ENCODE assay signal across 2 fruit fly cellular contexts in genomic region chr2L:19756040-19756439, dm6.
TF ChIP-seq lines count a peak whose summit lies in the region.

No protein-coding gene starts in this region.

- no peak for TF ChIP-seq CTCF in whole organism, embryonic (GFP tag; optimal IDR thresholded peaks at IDR 0.05; lab: Kevin White, UChicago)

TF ChIP-seq in whole organism, embryonic, 481 proteins besides CTCF, POLR2A, EP300 and RAD21 (continues in another document):
- no peak for TF ChIP-seq ab (GFP tag; optimal IDR thresholded peaks at IDR 0.05; lab: Kevin White, UChicago)
- no peak for TF ChIP-seq Chrac-16 (GFP tag; optimal IDR thresholded peaks at IDR 0.05; lab: Kevin White, UChicago)
- TF ChIP-seq CG16779 (GFP tag; IDR thresholded peaks at IDR 0.05; lab: Robert Waterston, UW) = no peak
- no peak for TF ChIP-seq CG10462 (GFP tag; optimal IDR thresholded peaks at IDR 0.05; lab: Kevin White, UChicago)
- TF ChIP-seq nerfin-2 (GFP tag; IDR thresholded peaks at IDR 0.05; lab: Robert Waterston, UW; ENCODE audit: partially characterized antibody) = no peak
- TF ChIP-seq TFAM (GFP tag; optimal IDR thresholded peaks at IDR 0.05; lab: Kevin White, UChicago) = no peak
- TF ChIP-seq Hr3 (GFP tag; optimal IDR thresholded peaks at IDR 0.05; lab: Kevin White, UChicago) = no peak
- TF ChIP-seq CG13894 (tag; optimal IDR thresholded peaks at IDR 0.05; lab: Kevin White, UChicago) = no peak
- no peak for TF ChIP-seq hkb (optimal IDR thresholded peaks at IDR 0.05; lab: Kevin White, UChicago)
- no peak for TF ChIP-seq hkb (GFP tag; IDR thresholded peaks at IDR 0.05; lab: Robert Waterston, UW)
- no peak for TF ChIP-seq CG18764 (GFP tag; optimal IDR thresholded peaks at IDR 0.05; lab: Kevin White, UChicago)
- TF ChIP-seq CG16815 (GFP tag; optimal IDR thresholded peaks at IDR 0.05; lab: Kevin White, UChicago) = no peak
- no peak for TF ChIP-seq CG7372 (GFP tag; IDR thresholded peaks at IDR 0.05; lab: Robert Waterston, UW)
- TF ChIP-seq HLH3B (GFP tag; IDR thresholded peaks at IDR 0.05; lab: Robert Waterston, UW) = no peak
- no peak for TF ChIP-seq pan (optimal IDR thresholded peaks at IDR 0.05; lab: Kevin White, UChicago)
- TF ChIP-seq pan (GFP tag; optimal IDR thresholded peaks at IDR 0.05 in 1 of 2, IDR thresholded peaks at IDR 0.05 in 1 of 2) = no peak
- TF ChIP-seq caup (GFP tag; optimal IDR thresholded peaks at IDR 0.05; lab: Kevin White, UChicago; ENCODE audit: severe bottlenecking) = no peak
- TF ChIP-seq CG3163 (GFP tag; optimal IDR thresholded peaks at IDR 0.05; lab: Kevin White, UChicago) = no peak
- TF ChIP-seq sens (GFP tag; lab: Kevin White, UChicago) = no peak
- 0 out of 2 replicates have a peak, but pooled peaks have one; percentile 18 for TF ChIP-seq CG31224 (GFP tag; IDR thresholded peaks at IDR 0.05; lab: Robert Waterston, UW)
- TF ChIP-seq CG1832 (GFP tag; optimal IDR thresholded peaks at IDR 0.05; lab: Kevin White, UChicago) = peak; percentile 7
- no peak for TF ChIP-seq toy (GFP tag; IDR thresholded peaks at IDR 0.05; lab: Robert Waterston, UW)
- TF ChIP-seq pb (GFP tag; optimal IDR thresholded peaks at IDR 0.05; lab: Kevin White, UChicago) = no peak
- no peak for TF ChIP-seq CG15696 (tag; optimal IDR thresholded peaks at IDR 0.05; lab: Kevin White, UChicago)
- no peak for TF ChIP-seq sr (GFP tag; IDR thresholded peaks at IDR 0.05; lab: Robert Waterston, UW)
- TF ChIP-seq ftz-f1 (GFP tag; optimal IDR thresholded peaks at IDR 0.05; lab: Kevin White, UChicago) = no peak
- no peak for TF ChIP-seq gsb (GFP tag; IDR thresholded peaks at IDR 0.05; lab: Robert Waterston, UW)
- TF ChIP-seq B-H2 (GFP tag; optimal IDR thresholded peaks at IDR 0.05; lab: Kevin White, UChicago) = no peak
- no peak for TF ChIP-seq nau (GFP tag; optimal IDR thresholded peaks at IDR 0.05; lab: Kevin White, UChicago)
- TF ChIP-seq sim (GFP tag; IDR thresholded peaks at IDR 0.05; lab: Robert Waterston, UW) = 0 out of 2 replicates have a peak, but pooled peaks have one; percentile 19
- no peak for TF ChIP-seq sug (tag; optimal IDR thresholded peaks at IDR 0.05; lab: Kevin White, UChicago)
- TF ChIP-seq CG8359 (GFP tag; optimal IDR thresholded peaks at IDR 0.05; lab: Kevin White, UChicago; ENCODE audit: borderline replicate concordance) = no peak
- no peak for TF ChIP-seq CG16813 (GFP tag; IDR thresholded peaks at IDR 0.05; lab: Robert Waterston, UW; ENCODE audit: partially characterized antibody)
- no peak for TF ChIP-seq repo (GFP tag; optimal IDR thresholded peaks at IDR 0.05; lab: Kevin White, UChicago)
- no peak for TF ChIP-seq Hsf (GFP tag; optimal IDR thresholded peaks at IDR 0.05; lab: Kevin White, UChicago)
- TF ChIP-seq CG6272 (GFP tag; IDR thresholded peaks at IDR 0.05; lab: Robert Waterston, UW) = no peak
- no peak for TF ChIP-seq CG2889 (GFP tag; IDR thresholded peaks at IDR 0.05; lab: Robert Waterston, UW)
- TF ChIP-seq sens-2 (GFP tag; IDR thresholded peaks at IDR 0.05; lab: Robert Waterston, UW) = no peak
- TF ChIP-seq Trl (optimal IDR thresholded peaks at IDR 0.05; lab: Kevin White, UChicago) = no peak
- no peak for TF ChIP-seq Trl (GFP tag; optimal IDR thresholded peaks at IDR 0.05; lab: Kevin White, UChicago)
- no peak for TF ChIP-seq CG4328 (GFP tag; optimal IDR thresholded peaks at IDR 0.05; lab: Kevin White, UChicago)
- peak; percentile 90 for TF ChIP-seq CG4360 (GFP tag; IDR thresholded peaks at IDR 0.05; lab: Robert Waterston, UW)
- TF ChIP-seq CG11093 (GFP tag; IDR thresholded peaks at IDR 0.05; lab: Robert Waterston, UW) = no peak
- no peak for TF ChIP-seq Mrtf (GFP tag; IDR thresholded peaks at IDR 0.05; lab: Robert Waterston, UW)
- TF ChIP-seq mam (GFP tag; optimal IDR thresholded peaks at IDR 0.05; lab: Kevin White, UChicago) = no peak
- no peak for TF ChIP-seq CG14014 (GFP tag; IDR thresholded peaks at IDR 0.05; lab: Robert Waterston, UW)
- no peak for TF ChIP-seq slp2 (GFP tag; optimal IDR thresholded peaks at IDR 0.05; lab: Kevin White, UChicago)
- TF ChIP-seq CG12104 (GFP tag; optimal IDR thresholded peaks at IDR 0.05; lab: Kevin White, UChicago) = no peak

TF ChIP-seq in whole organism, pupa, 21 proteins besides CTCF, POLR2A, EP300 and RAD21:
- TF ChIP-seq CG32121 (GFP tag; IDR thresholded peaks at IDR 0.05; lab: Robert Waterston, UW) = no peak
- no peak for TF ChIP-seq CG14655 (GFP tag; optimal IDR thresholded peaks at IDR 0.05; lab: Kevin White, UChicago)
- TF ChIP-seq D1 (tag; optimal IDR thresholded peaks at IDR 0.05; lab: Kevin White, UChicago) = no peak
- TF ChIP-seq CG13204 (GFP tag; optimal IDR thresholded peaks at IDR 0.05; lab: Kevin White, UChicago) = peak; percentile 78
- TF ChIP-seq CG9948 (tag; optimal IDR thresholded peaks at IDR 0.05; lab: Kevin White, UChicago) = no peak
- TF ChIP-seq Snoo (tag; optimal IDR thresholded peaks at IDR 0.05; lab: Kevin White, UChicago) = no peak
- no peak for TF ChIP-seq Pif1B (GFP tag; optimal IDR thresholded peaks at IDR 0.05; lab: Kevin White, UChicago)
- TF ChIP-seq CG12605 (GFP tag; IDR thresholded peaks at IDR 0.05; lab: Robert Waterston, UW) = 0 out of 2 replicates have a peak, but pooled peaks have one; percentile 26
- TF ChIP-seq CG8159 (tag; optimal IDR thresholded peaks at IDR 0.05; lab: Kevin White, UChicago) = no peak
- TF ChIP-seq CG4496 (GFP tag; IDR thresholded peaks at IDR 0.05; lab: Robert Waterston, UW) = no peak
